Worm (Caenorhabditis elegans) whole organism, L3 larva: ENCODE results near the gene T09B9.4.
A peak's percentile ranks its signal among the peaks of the same experiment; 100 is the strongest.

Source experiments
- ZK546.5 ChIP-seq: sonication (generic microtip); optimal IDR thresholded peaks from 2 replicates; lab custom pipeline; 2017; ENCODE audit warnings: missing biosample characterization, missing genetic modification characterization
- aly-2 ChIP-seq: fragments of 150-350 bp; optimal IDR thresholded peaks from 2 replicates; lab custom pipeline; 2014; ENCODE audit warnings: missing biosample characterization, missing genetic modification characterization
- ceh-9 ChIP-seq: sonication (generic microtip); optimal IDR thresholded peaks from 2 replicates; lab custom pipeline; 2018; ENCODE audit warnings: missing biosample characterization, missing genetic modification characterization
- egl-27 ChIP-seq: sonication (generic microtip); optimal IDR thresholded peaks from 4 replicates; lab custom pipeline; 2017; ENCODE audit warnings: missing biosample characterization, missing genetic modification reagents, missing genetic modification characterization
- egl-5 ChIP-seq: fragments of 150-350 bp; optimal IDR thresholded peaks from 2 replicates; lab custom pipeline; 2017; ENCODE audit warnings: missing biosample characterization, missing genetic modification reagents, missing genetic modification characterization, inconsistent platforms
- elt-1 ChIP-seq: fragments of 150-350 bp; optimal IDR thresholded peaks from 2 replicates; lab custom pipeline; 2014; ENCODE audit warnings: missing biosample characterization, missing genetic modification characterization
- elt-2 ChIP-seq: sonication (generic microtip); optimal IDR thresholded peaks from 2 replicates; lab custom pipeline; 2016; ENCODE audit warnings: missing genetic modification reagents, mild to moderate bottlenecking, missing genetic modification characterization, missing compliant biosample characterization
- eor-1 ChIP-seq, 2 experiments: fragments of 150-350 bp; optimal IDR thresholded peaks; 2 replicates each; lab custom pipeline; 2014 to 2018; ENCODE audit warnings: missing biosample characterization in 2 of 2, missing genetic modification characterization in 2 of 2
- fkh-10 ChIP-seq: sonication (generic microtip); optimal IDR thresholded peaks from 2 replicates; lab custom pipeline; 2017; ENCODE audit warnings: missing biosample characterization, missing genetic modification reagents, missing genetic modification characterization
- fkh-2 ChIP-seq: fragments of 150-350 bp; optimal IDR thresholded peaks from 2 replicates; lab custom pipeline; 2014; ENCODE audit warnings: missing biosample characterization, missing genetic modification reagents, missing genetic modification characterization
- fos-1 ChIP-seq: fragments of 150-350 bp; optimal IDR thresholded peaks from 2 replicates; lab custom pipeline; 2014; ENCODE audit warnings: missing biosample characterization, missing genetic modification characterization
- lin-39 ChIP-seq: fragments of 150-350 bp; optimal IDR thresholded peaks from 2 replicates; lab custom pipeline; 2018; ENCODE audit warnings: missing biosample characterization, missing genetic modification reagents, missing genetic modification characterization
- lsy-12 ChIP-seq: sonication (generic microtip); optimal IDR thresholded peaks from 2 replicates; lab custom pipeline; 2016; ENCODE audit warnings: mild to moderate bottlenecking, missing genetic modification characterization, missing compliant biosample characterization
- mdl-1 ChIP-seq: fragments of 150-350 bp; optimal IDR thresholded peaks from 2 replicates; lab custom pipeline; 2014; ENCODE audit warnings: missing biosample characterization, missing genetic modification characterization
- mml-1 ChIP-seq: fragments of 150-350 bp; sonication (generic microtip); optimal IDR thresholded peaks from 3 replicates; lab custom pipeline; 2014; ENCODE audit warnings: missing biosample characterization, missing genetic modification characterization
- nfya-1 ChIP-seq: sonication (generic microtip); optimal IDR thresholded peaks from 2 replicates; lab custom pipeline; 2017; ENCODE audit warnings: missing genetic modification characterization, mild to moderate bottlenecking, missing compliant biosample characterization, antibody characterized with exemption, moderate library complexity; ENCODE audit not compliant: insufficient read depth
- nhr-11 ChIP-seq: fragments of 150-350 bp; optimal IDR thresholded peaks from 2 replicates; lab custom pipeline; 2014; ENCODE audit warnings: missing biosample characterization, missing genetic modification characterization
- nhr-12 ChIP-seq: fragments of 150-350 bp; optimal IDR thresholded peaks from 2 replicates; lab custom pipeline; 2014; ENCODE audit warnings: missing biosample characterization, missing genetic modification characterization
- nhr-23 ChIP-seq: fragments of 150-350 bp; optimal IDR thresholded peaks from 2 replicates; lab custom pipeline; 2014; ENCODE audit warnings: missing biosample characterization, missing genetic modification reagents, missing genetic modification characterization
- nhr-28 ChIP-seq: fragments of 150-350 bp; optimal IDR thresholded peaks from 2 replicates; lab custom pipeline; 2014; ENCODE audit warnings: missing biosample characterization, missing genetic modification characterization
- nhr-76 ChIP-seq: fragments of 150-350 bp; sonication (generic microtip); optimal IDR thresholded peaks from 5 replicates; lab custom pipeline; 2014; ENCODE audit warnings: missing biosample characterization, missing genetic modification characterization
- nhr-77 ChIP-seq: fragments of 150-350 bp; optimal IDR thresholded peaks from 2 replicates; lab custom pipeline; 2014; ENCODE audit warnings: missing biosample characterization, missing genetic modification characterization
- pha-4 ChIP-seq: fragments of 150-350 bp; optimal IDR thresholded peaks from 2 replicates; lab custom pipeline; 2014; ENCODE audit warnings: missing biosample characterization, missing genetic modification reagents, missing genetic modification characterization
- pqm-1 ChIP-seq: fragments of 150-350 bp; optimal IDR thresholded peaks from 2 replicates; lab custom pipeline; 2017; ENCODE audit warnings: missing biosample characterization, missing genetic modification characterization, inconsistent platforms
- skn-1 ChIP-seq: fragments of 150-350 bp; optimal IDR thresholded peaks from 2 replicates; lab custom pipeline; 2014; ENCODE audit warnings: missing biosample characterization, missing genetic modification characterization
- tbx-2 ChIP-seq: sonication (generic microtip); optimal IDR thresholded peaks from 2 replicates; lab custom pipeline; 2016; ENCODE audit warnings: mild to moderate bottlenecking, missing genetic modification characterization, missing compliant biosample characterization
- unc-62 ChIP-seq: fragments of 150-350 bp; sonication (generic microtip); optimal IDR thresholded peaks from 4 replicates; lab custom pipeline; 2014; ENCODE audit warnings: missing biosample characterization, missing genetic modification reagents, missing genetic modification characterization
- ztf-11 ChIP-seq: fragments of 150-350 bp; optimal IDR thresholded peaks from 2 replicates; lab custom pipeline; 2014; ENCODE audit warnings: missing biosample characterization, missing genetic modification characterization

Gene T09B9.4

DNA sequence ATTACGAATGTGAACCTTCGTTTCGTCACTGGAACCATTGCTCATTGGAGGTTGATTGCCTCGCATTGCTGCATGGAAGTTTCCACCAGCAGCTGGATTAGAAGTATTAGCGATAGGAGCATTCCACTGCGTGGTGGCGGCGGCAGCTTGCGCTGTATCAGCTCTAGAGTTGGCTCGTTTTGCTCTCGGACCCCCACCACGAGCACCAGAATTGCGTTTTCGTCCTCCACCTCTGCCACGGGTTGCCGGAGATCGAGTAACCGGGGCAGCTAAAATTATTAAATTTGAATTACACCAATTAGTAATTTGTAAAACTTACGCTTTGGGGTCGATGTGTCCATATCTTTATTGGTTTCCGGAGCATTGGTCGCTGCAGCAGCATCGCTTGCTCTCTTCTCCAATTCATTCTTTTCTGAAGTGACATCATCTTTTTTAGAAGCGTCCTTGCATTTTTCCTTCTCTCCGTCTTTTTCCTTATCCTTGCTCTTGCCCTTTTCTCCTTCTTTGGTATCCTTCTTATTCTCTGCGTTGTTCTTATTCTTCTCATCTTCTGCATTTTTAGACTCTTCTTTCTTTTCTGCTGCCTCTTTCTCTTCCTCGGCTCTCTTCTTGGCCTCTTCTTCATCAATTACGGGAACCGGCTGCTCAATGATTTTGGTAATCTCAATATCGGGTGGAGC lies 40.1 kb upstream of the T09B9.4 start:
- no peak for TF ChIP-seq fos-1 (tag; lab: Kevin White, UChicago)
- peak; percentile 49 for TF ChIP-seq lin-39

DNA sequence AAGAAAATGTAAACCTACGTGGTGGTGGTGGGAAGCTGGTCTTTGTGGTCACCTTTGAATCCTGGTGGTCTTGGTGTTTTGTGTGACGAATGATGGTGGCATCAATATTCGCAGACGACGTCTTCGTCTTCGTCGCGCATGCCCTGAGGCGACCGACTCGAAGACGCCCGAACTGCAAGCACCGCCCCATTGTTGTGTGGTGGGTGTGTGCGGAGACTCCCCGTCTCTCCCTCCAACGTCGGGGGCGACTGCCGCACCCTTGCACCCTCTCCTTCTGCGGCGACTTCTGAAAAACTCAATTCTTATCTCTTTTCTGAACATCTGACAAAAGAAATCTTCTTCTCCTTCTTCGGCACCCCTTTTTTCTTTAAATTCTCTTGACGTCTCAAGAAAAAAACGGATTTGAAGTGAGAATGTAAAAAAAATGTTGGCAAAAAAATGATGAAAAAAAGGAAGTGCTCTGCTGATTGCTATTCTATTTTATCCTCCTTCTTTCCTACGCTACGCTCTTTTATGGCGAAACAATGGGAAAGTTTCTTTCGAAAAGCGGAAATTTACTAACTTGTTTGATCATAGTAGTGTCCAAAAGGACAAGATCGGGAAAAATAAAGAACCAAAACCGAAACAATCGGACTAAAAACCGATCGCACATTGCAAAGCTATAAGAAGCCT lies 33.4 kb upstream of the T09B9.4 start, which contains the start of gene lgc-47:
lgc-47 (minus strand) TSS at position 286 of the 672 bp plus-strand sequence.
- TF ChIP-seq egl-5 (no peak), fkh-10 (GFP tag; lab: Kevin White, UChicago) (peak; percentile 85), nhr-11 (tag; lab: Kevin White, UChicago) (no peak), pqm-1 (tag; lab: Kevin White, UChicago) (no peak)
- TF ChIP-seq, all 47 proteins: peak for 1

DNA sequence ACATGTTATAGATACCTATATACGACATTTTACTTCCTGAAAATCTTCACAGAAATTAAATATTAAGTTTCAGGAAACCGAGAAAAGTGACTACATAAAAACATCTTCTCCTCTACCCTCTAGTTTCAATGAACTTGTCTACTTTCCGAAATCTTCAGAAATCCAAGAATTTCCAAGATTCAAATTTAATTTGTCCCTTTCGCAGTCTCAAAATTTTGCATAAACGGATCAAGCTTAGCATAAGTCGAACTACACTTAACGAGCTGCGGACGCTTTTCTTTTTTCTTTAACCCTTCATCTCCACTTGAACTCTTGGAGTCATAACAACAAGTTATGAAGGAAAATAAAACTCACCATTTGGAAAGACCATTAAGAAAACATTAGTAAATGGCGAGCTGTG lies 31.3 kb upstream of the T09B9.4 start:
- TF ChIP-seq fkh-10 (GFP tag; lab: Kevin White, UChicago) (peak; percentile 80), egl-27 (tag; lab: Kevin White, UChicago) (no peak)

DNA sequence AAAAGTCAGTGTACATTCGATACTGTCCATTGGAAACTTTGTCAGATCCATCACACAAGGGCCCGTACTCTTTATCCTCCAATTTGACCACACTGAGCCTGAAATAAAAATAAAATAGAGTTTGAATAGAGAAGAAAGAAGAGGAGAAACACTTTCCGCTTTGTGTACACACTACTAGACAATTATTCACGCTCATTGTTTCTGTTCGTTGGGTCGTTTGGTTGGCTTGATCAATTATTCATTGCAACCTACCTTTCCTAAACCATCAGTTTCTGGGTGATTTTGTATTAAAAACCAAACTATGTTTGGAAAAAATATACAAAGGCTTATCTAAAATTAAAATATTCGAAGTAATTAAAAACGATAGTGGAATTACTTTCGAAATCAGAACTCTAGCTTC lies 30.6 kb upstream of the T09B9.4 start:
- TF ChIP-seq skn-1 (tag; lab: Kevin White, UChicago) (no peak), ZK546.5 (tag; lab: Kevin White, UChicago) (no peak), nfya-1 (tag; lab: Kevin White, UChicago) (no peak), mdl-1 (tag; lab: Kevin White, UChicago) (no peak), nhr-12 (tag; lab: Kevin White, UChicago) (no peak), nhr-76 (no peak), fkh-10 (GFP tag; lab: Kevin White, UChicago) (no peak), ztf-11 (tag; lab: Kevin White, UChicago) (no peak)

DNA sequence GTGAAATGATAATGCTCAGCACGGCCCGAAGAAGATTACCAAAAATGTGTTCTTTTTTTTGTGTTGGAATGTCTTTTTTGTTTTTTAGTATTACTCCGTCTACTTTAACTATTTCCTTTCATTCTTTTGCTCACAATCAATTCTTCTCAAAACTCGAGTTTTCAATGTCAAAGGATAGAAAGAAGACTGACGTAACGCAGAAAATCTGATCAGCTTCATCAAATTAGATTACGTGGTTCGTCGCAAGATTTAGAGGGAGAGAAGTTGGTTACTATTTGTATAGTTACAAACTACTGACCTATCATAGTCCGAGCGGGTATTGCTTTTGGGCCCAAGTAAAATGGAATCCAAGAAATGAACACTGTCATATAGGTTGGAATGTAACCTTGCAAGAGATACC lies 29.5 kb upstream of the T09B9.4 start:
- TF ChIP-seq unc-62 (GFP tag; lab: Kevin White, UChicago) = no peak
- peak; percentile 91 for TF ChIP-seq fkh-10 (GFP tag; lab: Kevin White, UChicago)
- TF ChIP-seq, all 47 proteins: peak for 1

DNA sequence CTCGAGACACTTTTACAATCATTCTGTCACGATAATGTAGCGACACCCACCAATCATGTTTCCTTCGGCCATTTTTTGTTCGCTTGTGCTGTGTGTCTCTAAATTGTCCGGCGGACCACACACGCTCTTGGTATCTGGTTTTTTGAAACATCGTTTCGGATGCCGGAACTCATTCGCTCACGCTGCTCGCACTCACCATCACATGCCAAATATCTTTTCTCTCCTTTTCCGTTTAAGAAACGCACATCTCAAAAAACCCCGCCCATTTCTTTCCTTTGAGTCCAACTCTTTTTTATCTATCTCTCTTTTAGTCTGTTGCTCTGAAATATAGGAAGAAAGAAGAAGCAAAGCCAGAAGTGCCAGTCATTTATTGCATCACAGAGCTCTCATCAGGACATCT lies 24.4 kb upstream of the T09B9.4 start, which contains the start of gene F36G3.3:
F36G3.3 (plus strand) TSS at position 306 of the 400 bp plus-strand sequence.
- TF ChIP-seq lin-39 = peak; percentile 83
- no peak for TF ChIP-seq nhr-77 (tag; lab: Kevin White, UChicago)
- TF ChIP-seq mml-1 = no peak
- TF ChIP-seq fkh-10 (GFP tag; lab: Kevin White, UChicago) = peak; percentile 35
- TF ChIP-seq elt-1 (tag; lab: Kevin White, UChicago) = no peak
- TF ChIP-seq pha-4 (tag; lab: Kevin White, UChicago) = no peak
- no peak for TF ChIP-seq elt-2
- no peak for TF ChIP-seq tbx-2
- TF ChIP-seq eor-1 (tag; optimal IDR thresholded peaks at IDR 0.05; lab: Kevin White, UChicago) = no peak
- no peak for TF ChIP-seq aly-2 (tag; lab: Kevin White, UChicago)
- TF ChIP-seq nfya-1 (tag; lab: Kevin White, UChicago) = peak; percentile 13

DNA sequence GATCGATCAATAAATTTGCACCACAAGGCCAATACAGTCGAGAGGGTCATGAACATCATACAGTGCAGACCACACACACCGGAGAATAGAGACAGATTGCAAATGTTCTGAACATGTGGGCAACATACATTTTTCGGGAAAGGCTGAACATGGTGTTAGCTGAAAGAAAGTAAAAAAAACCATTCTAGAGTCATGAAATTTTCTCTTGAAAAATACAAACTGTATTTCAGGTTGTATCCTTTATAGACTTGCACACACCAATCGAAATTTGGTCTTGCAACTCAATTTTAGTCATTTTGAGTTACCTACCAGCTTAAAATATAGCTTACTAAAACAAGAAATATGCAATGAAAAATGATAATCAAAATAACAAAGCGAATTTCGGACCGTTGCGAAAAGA lies 21.9 kb upstream of the T09B9.4 start:
- TF ChIP-seq lin-39 = no peak
- no peak for TF ChIP-seq egl-5
- TF ChIP-seq nhr-28 (tag; lab: Kevin White, UChicago) = no peak
- TF ChIP-seq pqm-1 (tag; lab: Kevin White, UChicago) = no peak
- no peak for TF ChIP-seq aly-2 (tag; lab: Kevin White, UChicago)
- no peak for TF ChIP-seq ceh-9
- no peak for TF ChIP-seq nhr-77 (tag; lab: Kevin White, UChicago)
- no peak for TF ChIP-seq fkh-10 (GFP tag; lab: Kevin White, UChicago)
- TF ChIP-seq nhr-23 = no peak
- no peak for TF ChIP-seq lsy-12 (tag; lab: Kevin White, UChicago)
- TF ChIP-seq eor-1 (tag; optimal IDR thresholded peaks at IDR 0.05; lab: Kevin White, UChicago) = no peak
- TF ChIP-seq nhr-12 (tag; lab: Kevin White, UChicago) = no peak
- no peak for TF ChIP-seq fkh-2 (tag; lab: Kevin White, UChicago)
